Worm (Caenorhabditis elegans): ENCODE measurements around the gene F23F12.3.

F23F12.3 gene

ce11 chrIII:6453665-6454064, 46.6 kb upstream of the F23F12.3 start (continued):
- TF ChIP-seq nhr-23 (tag; optimal IDR thresholded peaks at IDR 0.05) (no peak), fos-1 (tag; optimal IDR thresholded peaks at IDR 0.05) (peak; percentile 86), crh-2 (tag; optimal IDR thresholded peaks at IDR 0.05) (peak; percentile 82), ama-1 (optimal IDR thresholded peaks at IDR 0.05) (no peak), alr-1 (tag; optimal IDR thresholded peaks at IDR 0.05) (no peak), mdl-1 (tag; optimal IDR thresholded peaks at IDR 0.05) (peak; percentile 20 to 55), sma-3 (GFP tag; optimal IDR thresholded peaks at IDR 0.05) (peak; percentile 80), nhr-129 (tag; optimal IDR thresholded peaks at IDR 0.05) (peak; percentile 94), lin-11 (tag; optimal IDR thresholded peaks at IDR 0.05) (peak; percentile 67), zag-1 (tag; optimal IDR thresholded peaks at IDR 0.05) (peak; percentile 66), ztf-1 (GFP tag; conservative IDR thresholded peaks at IDR 0.05) (no peak), snpc-4 (tag; optimal IDR thresholded peaks at IDR 0.05) (peak; percentile 41), nhr-77 (tag; optimal IDR thresholded peaks at IDR 0.05) (no peak), F13H6.1 (tag; optimal IDR thresholded peaks at IDR 0.05) (peak; percentile 84), R02D3.7 (tag; optimal IDR thresholded peaks at IDR 0.05) (no peak)

- TF ChIP-seq nhr-12 (tag; optimal IDR thresholded peaks at IDR 0.05), result no peak
- no peak for TF ChIP-seq ceh-16 (tag; optimal IDR thresholded peaks at IDR 0.05)
- TF ChIP-seq snpc-4 (tag; optimal IDR thresholded peaks at IDR 0.05), result no peak
- TF ChIP-seq sma-9 (GFP tag; optimal IDR thresholded peaks at IDR 0.05), result no peak
- no peak for TF ChIP-seq sma-9 (tag; optimal IDR thresholded peaks at IDR 0.05)
- no peak for TF ChIP-seq mab-5 (tag; optimal IDR thresholded peaks at IDR 0.05)
- TF ChIP-seq lin-39 (tag; optimal IDR thresholded peaks at IDR 0.05), result no peak
- TF ChIP-seq ama-1 (optimal IDR thresholded peaks at IDR 0.05), result no peak
- no peak for TF ChIP-seq unc-39 (tag; optimal IDR thresholded peaks at IDR 0.05)
- TF ChIP-seq nhr-237 (tag; optimal IDR thresholded peaks at IDR 0.05), result no peak
- no peak for TF ChIP-seq alr-1 (tag; optimal IDR thresholded peaks at IDR 0.05)
- TF ChIP-seq unc-55 (GFP tag; optimal IDR thresholded peaks at IDR 0.05), result no peak
- no peak for TF ChIP-seq mbf-1 (tag; optimal IDR thresholded peaks at IDR 0.05)
- TF ChIP-seq sma-3 (GFP tag; optimal IDR thresholded peaks at IDR 0.05), result no peak
- no peak for TF ChIP-seq blmp-1 (tag; optimal IDR thresholded peaks at IDR 0.05; ENCODE audit: insufficient read depth)
- TF ChIP-seq skn-1 (tag; optimal IDR thresholded peaks at IDR 0.05), result no peak
These were observed 46.1 kb upstream of the F23F12.3 start, which contains the start of gene jhdm-1 for ce11 chrIII:6454183-6454582. jhdm-1 (plus strand) TSS chrIII:6454483.

- TF ChIP-seq lin-39 (tag; optimal IDR thresholded peaks at IDR 0.05) (no peak), dmd-4 (tag; optimal IDR thresholded peaks at IDR 0.05) (no peak)
These were observed 40.5 kb upstream of the F23F12.3 start, which contains the start of gene algn-1 for ce11 chrIII:6459820-6460219. algn-1 (plus strand) TSS chrIII:6460120.

- TF ChIP-seq crh-2 (tag; optimal IDR thresholded peaks at IDR 0.05) (peak; percentile 10), nhr-129 (tag; optimal IDR thresholded peaks at IDR 0.05) (peak; percentile 25), sma-3 (GFP tag; optimal IDR thresholded peaks at IDR 0.05) (peak; percentile 45), ztf-4 (tag; optimal IDR thresholded peaks at IDR 0.05) (peak; percentile 29), ama-1 (optimal IDR thresholded peaks at IDR 0.05) (peak; percentile 56), dmd-4 (tag; optimal IDR thresholded peaks at IDR 0.05) (no peak), ceh-82 (tag; optimal IDR thresholded peaks at IDR 0.05) (no peak), lin-13 (GFP tag; optimal IDR thresholded peaks at IDR 0.05) (peak; percentile 15), lsy-2 (tag; optimal IDR thresholded peaks at IDR 0.05) (peak in 1 of 2 experiments; percentile 58), nhr-6 (tag; optimal IDR thresholded peaks at IDR 0.05) (peak; percentile 19)
These were observed 37.7 kb upstream of the F23F12.3 start, which contains the start of gene T26A5.8 for ce11 chrIII:6462610-6463009. T26A5.8 (minus strand) TSS chrIII:6462856.

ce11 chrIII:6463679-6464078, 36.6 kb upstream of the F23F12.3 start, which contains the start of gene dlc-1:
dlc-1 (minus strand) TSS chrIII:6463779.
- TF ChIP-seq ceh-16 (tag; optimal IDR thresholded peaks at IDR 0.05), result no peak
- TF ChIP-seq ztf-11 (tag; optimal IDR thresholded peaks at IDR 0.05), result no peak
- TF ChIP-seq nhr-129 (tag; optimal IDR thresholded peaks at IDR 0.05), result no peak
- no peak for TF ChIP-seq sma-9 (GFP tag; optimal IDR thresholded peaks at IDR 0.05)
- TF ChIP-seq sma-9 (tag; optimal IDR thresholded peaks at IDR 0.05), result no peak
- no peak for TF ChIP-seq nhr-25 (tag; optimal IDR thresholded peaks at IDR 0.05)
- no peak for TF ChIP-seq fos-1 (tag; optimal IDR thresholded peaks at IDR 0.05)
- no peak for TF ChIP-seq Y55F3AM.14 (GFP tag; optimal IDR thresholded peaks at IDR 0.05)
- TF ChIP-seq mab-5 (tag; optimal IDR thresholded peaks at IDR 0.05), result no peak
- no peak for TF ChIP-seq mdl-1 (tag; optimal IDR thresholded peaks at IDR 0.05)
- no peak for TF ChIP-seq nhr-12 (tag; optimal IDR thresholded peaks at IDR 0.05)

Measured in whole organism, L2 larva.